Fruit fly (Drosophila melanogaster): ENCODE data around the gene Saysd1.
A peak's percentile ranks its signal among the peaks of the same experiment; 100 is the strongest.

The Saysd1 gene

DNA sequence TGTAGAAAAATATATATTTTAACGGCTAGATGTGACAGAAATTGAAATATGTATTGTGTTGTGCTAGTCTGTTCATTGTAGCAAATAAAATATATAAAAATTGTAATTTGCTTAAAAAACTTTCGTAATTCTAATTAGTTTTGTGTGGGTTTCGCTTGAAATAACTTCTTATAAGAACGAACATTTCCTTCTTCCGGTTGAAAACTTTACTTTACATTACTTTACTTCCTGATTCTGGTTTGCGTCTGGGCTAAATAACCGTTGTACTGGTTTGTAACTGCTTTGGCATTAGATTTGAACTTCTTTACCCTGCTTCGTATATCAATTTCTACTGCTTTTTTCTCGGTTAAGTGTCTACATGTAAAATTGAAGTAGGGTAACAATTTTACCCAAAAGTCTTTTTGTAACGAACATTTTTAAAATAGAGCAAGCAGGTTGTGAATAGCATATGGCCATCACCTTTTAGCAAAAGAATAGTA lies 21.2 kb downstream of the Saysd1 start, which contains the start of gene lobo (continued):
- TF ChIP-seq CG33213 (GFP tag; optimal IDR thresholded peaks at IDR 0.05) (peak; percentile 83), CG8359 (GFP tag; optimal IDR thresholded peaks at IDR 0.05; ENCODE audit: borderline replicate concordance) (no peak), CG3407 (GFP tag; optimal IDR thresholded peaks at IDR 0.05) (peak; percentile 52), Doc2 (GFP tag; IDR thresholded peaks at IDR 0.05) (no peak), Nf-YB (GFP tag; optimal IDR thresholded peaks at IDR 0.05) (peak; percentile 60), Six4 (GFP tag; optimal IDR thresholded peaks at IDR 0.05) (peak; percentile 15), ato (GFP tag; IDR thresholded peaks at IDR 0.05; ENCODE audit: partially characterized antibody) (no peak), ind (GFP tag; optimal IDR thresholded peaks at IDR 0.05) (peak; percentile 13), Eip74EF (GFP tag; optimal IDR thresholded peaks at IDR 0.05) (peak; percentile 35 to 73), Atf6 (GFP tag; IDR thresholded peaks at IDR 0.05) (peak; percentile 66), CG15514 (GFP tag; optimal IDR thresholded peaks at IDR 0.05) (peak; percentile 43), Bgb (GFP tag; IDR thresholded peaks at IDR 0.05; ENCODE audit: partially characterized antibody) (peak; percentile 64; the same call in 1 of the 2 replicates), CG8290 (GFP tag; optimal IDR thresholded peaks at IDR 0.05) (peak; percentile 66), CG8290 (tag; optimal IDR thresholded peaks at IDR 0.05) (peak in 1 of 2 experiments; percentile 79), sob (GFP tag; IDR thresholded peaks at IDR 0.05) (peak; percentile 78), CG13624 (GFP tag; optimal IDR thresholded peaks at IDR 0.05) (peak; percentile 83), CG9215 (GFP tag; IDR thresholded peaks at IDR 0.05) (peak; percentile 42), dysf (GFP tag; IDR thresholded peaks at IDR 0.05) (peak; percentile 37; the same call in 2 of the 3 replicates), CG11504 (tag; optimal IDR thresholded peaks at IDR 0.05) (peak; percentile 60), az2 (GFP tag; optimal IDR thresholded peaks at IDR 0.05) (peak; percentile 35), C15 (GFP tag; IDR thresholded peaks at IDR 0.05) (no peak), MTF-1 (GFP tag; optimal IDR thresholded peaks at IDR 0.05; ENCODE audit: borderline replicate concordance) (no peak), amos (GFP tag; IDR thresholded peaks at IDR 0.05; ENCODE audit: partially characterized antibody) (peak; percentile 54), gcm (GFP tag; optimal IDR thresholded peaks at IDR 0.05) (peak; percentile 30), CG11723 (GFP tag; optimal IDR thresholded peaks at IDR 0.05) (no peak), CG8765 (GFP tag; IDR thresholded peaks at IDR 0.05) (no peak), CG14014 (GFP tag; IDR thresholded peaks at IDR 0.05) (peak; percentile 78), bbx (GFP tag; IDR thresholded peaks at IDR 0.05; ENCODE audit: partially characterized antibody) (0 out of 2 replicates have a peak, but pooled peaks have one; percentile 36), CG31224 (GFP tag; IDR thresholded peaks at IDR 0.05) (peak; percentile 38; the same call in 1 of the 2 replicates), caup (GFP tag; optimal IDR thresholded peaks at IDR 0.05; ENCODE audit: severe bottlenecking) (peak; percentile 66), CG3995 (GFP tag; optimal IDR thresholded peaks at IDR 0.05) (peak; percentile 39), stc (GFP tag; IDR thresholded peaks at IDR 0.05) (peak; percentile 69), nerfin-2 (GFP tag; IDR thresholded peaks at IDR 0.05; ENCODE audit: partially characterized antibody) (no peak), CG7987 (GFP tag; optimal IDR thresholded peaks at IDR 0.05) (peak; percentile 69), eyg (GFP tag; optimal IDR thresholded peaks at IDR 0.05) (peak; percentile 71), CG15696 (tag; optimal IDR thresholded peaks at IDR 0.05) (peak; percentile 57), CG18764 (GFP tag; optimal IDR thresholded peaks at IDR 0.05) (no peak), CG11093 (GFP tag; IDR thresholded peaks at IDR 0.05) (no peak), grn (GFP tag; optimal IDR thresholded peaks at IDR 0.05) (peak; percentile 53), CG4730 (GFP tag; IDR thresholded peaks at IDR 0.05) (peak; percentile 62; the same call in 1 of the 2 replicates), Dad (GFP tag; optimal IDR thresholded peaks at IDR 0.05) (peak; percentile 30), yki (optimal IDR thresholded peaks at IDR 0.05) (peak; percentile 69), CG43689 (GFP tag; IDR thresholded peaks at IDR 0.05) (no peak), pzg (GFP tag; optimal IDR thresholded peaks at IDR 0.05) (peak; percentile 28), mam (GFP tag; optimal IDR thresholded peaks at IDR 0.05) (peak; percentile 64), phol (tag; optimal IDR thresholded peaks at IDR 0.05) (peak; percentile 75), sc (optimal IDR thresholded peaks at IDR 0.05) (no peak), sc (GFP tag; optimal IDR thresholded peaks at IDR 0.05) (peak; percentile 35), fru (optimal IDR thresholded peaks at IDR 0.05) (no peak), wor (GFP tag; IDR thresholded peaks at IDR 0.05) (0 out of 2 replicates have a peak, but pooled peaks have one; percentile 21), CG18011 (GFP tag; optimal IDR thresholded peaks at IDR 0.05) (peak; percentile 95)

All from whole organism, embryonic.